Fruit fly (Drosophila melanogaster) S2 (cell line): ENCODE data around the gene RpS28a.

Source experiments
- CG8478 ChIP-seq: fragments of >200 bp; optimal IDR thresholded peaks from 2 replicates; lab custom pipeline; 2018
- CTCF ChIP-seq, 2 experiments: fragments of >200 bp; optimal IDR thresholded peaks; 2 replicates each; lab custom pipeline; 2018

RpS28a gene

DNA sequence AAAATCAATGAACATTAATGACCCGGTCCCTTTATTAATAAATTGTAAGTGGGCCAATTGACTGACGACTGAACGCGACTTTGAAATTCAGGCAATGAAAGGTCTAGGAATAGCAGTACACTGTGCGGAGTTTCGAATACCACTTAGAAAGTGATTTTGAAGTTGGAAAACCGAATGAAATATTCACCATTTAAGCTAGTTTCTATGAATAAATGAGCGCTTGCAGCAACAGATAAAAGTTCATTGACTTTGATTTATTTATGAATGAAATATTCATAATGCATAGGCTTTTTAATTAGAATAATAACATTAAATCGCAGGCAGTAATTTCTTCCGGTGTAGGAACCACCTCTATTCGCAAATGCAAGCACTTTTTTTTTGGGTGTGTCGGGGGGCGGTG is 1.4 kb downstream of the RpS28a start:
- TF ChIP-seq CTCF (optimal IDR thresholded peaks at IDR 0.05; lab: Kevin White, UChicago) (no peak), CG8478 (lab: Kevin White, UChicago) (no peak)

dm6 chr3R:30014977-30015514 is 7.4 kb downstream of the RpS28a start, which contains the start of gene CG7920:
Gene CG7920 (minus strand): TSS chr3R:30015284.
- TF ChIP-seq CG8478 (lab: Kevin White, UChicago) (no peak), CTCF (optimal IDR thresholded peaks at IDR 0.05; lab: Kevin White, UChicago) (no peak)

DNA sequence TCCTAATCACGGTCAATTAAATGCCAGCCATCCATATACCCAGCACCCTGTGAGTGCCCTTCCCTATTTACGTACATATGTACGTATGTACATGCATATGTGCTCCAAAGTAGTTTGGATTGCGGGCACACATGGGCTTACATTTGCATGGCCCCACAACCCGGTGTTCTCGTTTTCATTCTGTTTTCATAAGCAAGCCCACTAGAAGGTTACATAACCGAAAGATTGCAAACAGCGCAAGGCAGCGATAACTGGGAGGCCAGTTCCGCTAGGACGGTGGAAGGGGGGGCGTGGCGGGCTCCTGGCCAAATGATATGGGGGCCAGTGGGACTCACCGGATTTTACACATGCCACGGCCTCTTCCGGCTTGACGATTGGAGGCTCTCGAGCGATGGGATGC is 8.0 kb downstream of the RpS28a start:
- TF ChIP-seq CG8478 (lab: Kevin White, UChicago) (no peak), CTCF (optimal IDR thresholded peaks at IDR 0.05; lab: Kevin White, UChicago) (no peak)

DNA sequence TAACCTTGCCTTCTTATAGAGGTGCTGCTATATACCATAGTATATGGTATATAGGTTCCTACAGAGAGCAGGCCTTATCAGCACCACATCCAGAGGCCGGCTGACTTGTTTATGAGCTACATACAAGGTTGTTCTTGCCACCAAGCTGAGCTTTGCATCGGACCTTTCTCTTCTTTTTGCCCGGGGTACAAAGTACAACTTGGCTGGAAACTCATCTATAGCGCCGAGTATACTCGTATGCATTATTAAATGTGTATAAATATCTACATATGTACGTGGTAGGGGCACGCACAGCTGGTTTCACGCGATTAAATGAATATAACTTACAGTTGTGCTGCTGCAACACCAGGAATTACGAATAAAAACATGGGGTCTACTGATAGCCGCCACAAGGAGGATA is 8.5 kb downstream of the RpS28a start:
- TF ChIP-seq CG8478 (lab: Kevin White, UChicago) (no peak), CTCF (optimal IDR thresholded peaks at IDR 0.05; lab: Kevin White, UChicago) (no peak)

DNA sequence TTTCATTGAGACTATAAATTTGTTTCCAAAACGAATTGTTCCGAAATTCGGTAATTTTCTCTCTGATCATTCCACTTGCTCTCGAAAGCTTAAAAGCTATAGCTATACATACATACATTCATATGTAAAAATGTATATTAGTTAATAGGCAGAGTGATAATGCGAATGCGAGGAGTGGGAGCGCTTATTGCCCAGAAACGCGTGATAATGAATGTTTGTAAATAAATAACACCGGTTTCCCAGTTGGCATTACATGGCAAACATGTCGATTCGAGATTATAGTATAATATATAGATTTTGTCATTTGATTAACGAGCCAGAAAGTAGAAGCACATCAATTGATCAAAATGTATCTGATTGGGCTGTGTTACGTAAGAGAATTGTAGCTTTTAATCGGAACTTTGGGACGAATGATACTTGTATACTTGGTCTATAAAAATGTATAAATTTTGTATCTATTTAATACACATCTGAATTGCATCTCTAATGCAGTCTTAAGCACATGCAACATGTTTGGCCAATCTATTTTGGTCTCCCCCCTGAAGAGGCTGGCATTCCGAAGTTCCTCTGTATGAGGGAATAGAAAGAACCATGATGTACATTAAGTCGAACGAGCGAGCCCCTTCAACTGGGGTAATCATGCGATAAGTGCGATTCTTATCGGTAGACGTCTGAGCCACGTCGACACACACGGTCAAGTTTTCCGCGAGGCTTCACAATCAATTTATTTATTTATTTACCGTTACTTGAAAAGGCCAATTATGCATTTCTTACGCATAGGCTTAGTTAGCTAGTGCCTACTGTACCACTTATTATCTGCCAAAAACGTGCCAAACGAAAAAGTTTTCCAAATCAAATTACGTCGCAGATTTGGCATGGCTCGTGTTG is 9.6 kb downstream of the RpS28a start:
- TF ChIP-seq CTCF (optimal IDR thresholded peaks at IDR 0.05; lab: Kevin White, UChicago): no peak
- TF ChIP-seq CG8478 (lab: Kevin White, UChicago): no peak

dm6 chr3R:30009173-30009572 is 13.3 kb downstream of the RpS28a start, which contains the start of gene CG7912:
Gene CG7912 (minus strand): TSS chr3R:30009189.
- TF ChIP-seq CTCF (optimal IDR thresholded peaks at IDR 0.05; lab: Kevin White, UChicago) (no peak), CG8478 (lab: Kevin White, UChicago) (no peak)

DNA sequence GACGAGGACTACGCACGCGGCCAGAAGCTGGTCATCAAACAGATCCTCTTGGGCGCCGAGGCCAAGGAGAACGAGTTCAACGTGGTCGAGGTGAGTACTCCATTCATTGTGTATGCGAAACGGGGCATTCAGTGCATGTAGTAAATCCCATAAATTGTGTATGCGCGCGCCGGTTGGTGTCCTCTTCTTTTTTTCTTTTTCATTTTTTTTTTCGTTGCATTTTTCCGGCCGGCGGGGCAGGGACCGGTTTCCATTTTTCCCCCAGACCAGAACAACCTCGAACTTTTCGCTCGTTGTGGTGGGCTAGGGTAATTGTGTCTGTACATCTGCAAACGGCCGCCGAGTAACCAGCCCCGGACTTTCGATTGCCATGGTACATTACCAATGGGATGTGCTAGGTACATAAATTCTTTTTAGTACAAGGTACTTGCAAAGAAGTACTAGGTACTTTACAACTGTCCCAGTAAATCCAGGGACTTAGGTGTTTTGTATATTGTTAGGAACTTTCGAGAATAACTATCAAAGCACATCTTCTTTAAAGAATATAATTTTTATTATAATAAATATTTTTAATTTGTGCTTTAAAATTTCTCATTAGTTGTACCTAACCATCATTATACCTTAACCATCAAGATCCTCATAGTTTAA is 17.0 kb downstream of the RpS28a start:
- no peak for TF ChIP-seq CG8478 (lab: Kevin White, UChicago)
- no peak for TF ChIP-seq CTCF (optimal IDR thresholded peaks at IDR 0.05; lab: Kevin White, UChicago)

DNA sequence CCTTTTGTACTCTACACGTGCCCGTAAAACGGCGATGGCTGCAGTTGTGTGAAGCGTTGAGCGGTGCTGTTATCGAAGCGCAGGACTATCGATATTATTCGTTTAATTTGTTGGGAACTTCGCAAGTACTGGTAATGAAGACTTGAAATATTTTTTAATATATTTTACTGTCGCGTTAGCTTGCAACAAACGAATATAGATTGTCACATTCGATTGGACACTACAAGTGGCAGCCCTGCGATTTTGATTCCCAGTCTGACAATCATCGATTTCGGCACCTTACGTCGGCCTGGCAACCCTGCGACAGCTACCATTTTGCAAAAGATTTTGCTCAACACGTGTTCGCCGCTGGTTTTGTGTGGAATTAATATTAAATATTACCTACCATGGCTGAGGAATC is 17.8 kb downstream of the RpS28a start, which contains the start of the genes Nlp and Nph:
TSS of gene Nlp (plus strand) at position 138 of the 400 bp plus-strand sequence.
TSS of gene Nph (minus strand) at position 214 of the 400 bp plus-strand sequence.
- TF ChIP-seq CG8478 (lab: Kevin White, UChicago): no peak
- TF ChIP-seq CTCF (optimal IDR thresholded peaks at IDR 0.05; lab: Kevin White, UChicago): peak in 1 of 2 experiments; percentile 2

DNA sequence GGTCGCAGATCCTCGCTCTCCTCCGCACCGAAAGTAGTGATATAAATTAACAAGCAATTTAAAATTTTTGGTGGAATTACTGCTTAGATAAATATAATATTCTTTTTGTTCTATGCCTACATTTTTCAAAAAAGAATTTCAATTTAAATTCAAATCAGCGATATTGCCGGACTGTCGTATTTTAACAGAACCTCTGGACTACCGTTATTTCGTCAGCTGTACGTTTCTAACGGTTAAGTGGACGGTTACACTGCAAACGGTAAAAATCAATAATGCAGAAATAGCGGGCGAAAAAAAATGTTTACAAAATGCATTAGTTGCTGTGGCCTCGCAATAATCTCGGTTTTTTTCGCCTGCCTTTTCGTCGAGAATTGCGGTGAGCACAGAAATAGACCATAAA is 22.2 kb downstream of the RpS28a start, which contains the start of gene Tace:
TSS of gene Tace (plus strand) at position 245 of the 400 bp plus-strand sequence.
- TF ChIP-seq CG8478 (lab: Kevin White, UChicago) (no peak), CTCF (optimal IDR thresholded peaks at IDR 0.05; lab: Kevin White, UChicago) (peak in 1 of 2 experiments; percentile 21)

DNA sequence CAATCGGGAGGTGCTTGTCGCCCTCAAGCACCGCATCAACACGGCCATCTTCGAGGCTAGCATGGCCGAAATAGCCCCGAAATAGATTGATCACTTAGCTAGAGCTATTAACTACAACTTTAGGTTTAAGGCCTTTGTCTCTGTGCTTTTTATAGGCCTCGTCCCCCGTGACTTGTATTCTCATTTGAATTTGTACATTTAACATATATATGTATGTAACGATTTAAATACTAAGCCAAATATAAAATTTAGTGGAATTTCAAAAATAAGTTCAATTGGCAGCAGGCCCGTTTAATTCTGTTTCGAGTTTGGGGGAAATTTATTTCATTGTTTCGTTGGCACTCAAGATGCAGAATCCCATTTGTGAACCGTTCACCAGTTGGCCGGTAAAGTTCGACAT is 23.0 kb downstream of the RpS28a start, which contains the start of gene CG34298:
TSS of gene CG34298 (plus strand) at position 301 of the 400 bp plus-strand sequence.
- no peak for TF ChIP-seq CG8478 (lab: Kevin White, UChicago)
- no peak for TF ChIP-seq CTCF (optimal IDR thresholded peaks at IDR 0.05; lab: Kevin White, UChicago)

- no peak for TF ChIP-seq CG8478 (lab: Kevin White, UChicago)
These were observed 24.7 kb downstream of the RpS28a start, which contains the start of the genes CG15525 and CG11504 for dm6 chr3R:29997607-29998236. Gene CG15525 (minus strand): TSS chr3R:29997676. Gene CG11504 (plus strand): TSS chr3R:29997900.

DNA sequence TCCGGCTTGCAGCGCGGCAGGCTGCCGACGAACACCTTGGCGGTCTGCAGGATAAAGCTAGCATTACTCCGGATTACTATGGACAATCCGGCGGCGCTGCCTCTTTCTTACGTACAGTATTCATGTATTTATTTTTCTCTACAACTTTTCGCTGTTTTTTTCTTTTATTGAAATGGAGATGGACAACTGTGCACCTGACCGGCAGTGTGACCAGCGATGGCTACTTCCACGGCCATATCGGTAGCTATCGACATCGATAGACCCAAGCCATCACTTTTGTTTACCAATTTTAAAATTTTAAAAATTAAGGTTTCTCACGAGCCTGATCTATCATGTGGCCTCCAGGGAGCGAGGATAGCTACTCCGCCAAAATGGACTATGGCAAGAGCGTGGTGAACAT is 27.4 kb downstream of the RpS28a start, which contains the start of the genes CG7903 and Sas-6:
TSS of gene CG7903 (minus strand) at position 197 of the 400 bp plus-strand sequence.
TSS of gene Sas-6 (plus strand) at position 323 of the 400 bp plus-strand sequence.
- no peak for TF ChIP-seq CG8478 (lab: Kevin White, UChicago)
- no peak for TF ChIP-seq CTCF (optimal IDR thresholded peaks at IDR 0.05; lab: Kevin White, UChicago)

dm6 chr3R:29993134-29993533 is 29.3 kb downstream of the RpS28a start, which contains the start of gene Acph-1:
Gene Acph-1 (minus strand): TSS chr3R:29993411.
- TF ChIP-seq CG8478 (lab: Kevin White, UChicago): no peak
- TF ChIP-seq CTCF (optimal IDR thresholded peaks at IDR 0.05; lab: Kevin White, UChicago): no peak

DNA sequence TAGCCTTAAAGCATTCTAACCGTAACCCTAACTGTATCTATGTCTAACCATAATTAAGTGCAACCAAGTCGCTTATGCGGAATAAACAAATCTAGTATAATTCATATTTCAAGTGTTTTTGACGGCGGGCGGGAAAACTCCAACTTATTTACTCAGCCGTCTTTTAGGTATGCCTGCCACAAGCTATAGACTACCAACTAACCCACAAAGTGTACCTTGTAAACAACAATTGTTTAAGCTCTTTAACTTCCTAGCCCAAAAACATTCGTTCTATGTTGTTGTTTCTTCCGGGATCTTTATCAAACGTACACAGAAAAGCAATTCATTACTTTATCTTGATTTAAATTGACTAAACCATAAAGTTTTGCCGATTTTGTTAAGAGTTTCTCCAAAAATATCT is 31.8 kb downstream of the RpS28a start:
- TF ChIP-seq CG8478 (lab: Kevin White, UChicago) (no peak), CTCF (optimal IDR thresholded peaks at IDR 0.05; lab: Kevin White, UChicago) (no peak)
